Worm (Caenorhabditis elegans) whole organism, L4/young adult: ENCODE results near the gene fzo-1.

Experiments used
- W03F9.2 ChIP-seq: fragments of 150-350 bp; optimal IDR thresholded peaks from 2 replicates; lab custom pipeline; 2014; ENCODE audit warnings: missing biosample characterization, missing genetic modification characterization
- dao-5 ChIP-seq: sonication (generic microtip); optimal IDR thresholded peaks from 2 replicates; lab custom pipeline; 2016; ENCODE audit warnings: missing genotype, missing genetic modification characterization, moderate library complexity, missing compliant biosample characterization
- him-1 ChIP-seq: sonication (generic microtip); optimal IDR thresholded peaks from 2 replicates; lab custom pipeline; 2016; ENCODE audit warnings: missing genotype, missing genetic modification reagents, missing genetic modification characterization, missing compliant biosample characterization

Gene fzo-1

DNA sequence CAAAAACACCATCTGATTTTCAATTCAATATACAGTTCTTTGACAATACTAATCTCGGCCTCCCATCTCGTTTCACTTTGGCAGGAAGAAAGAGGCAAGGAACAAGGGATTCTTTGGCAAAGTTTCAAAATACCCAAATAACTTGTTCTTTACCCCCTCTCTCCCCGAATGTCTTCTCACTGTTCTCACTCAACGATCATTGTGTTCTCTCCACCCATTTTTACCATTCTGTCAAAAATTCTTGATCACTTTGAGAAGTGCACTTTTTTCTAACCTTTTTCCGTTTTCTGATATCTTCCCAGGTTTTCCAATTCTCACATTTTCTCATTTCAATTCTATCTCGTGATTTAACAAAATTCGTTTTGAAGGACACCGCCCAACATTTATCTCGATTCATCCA is 18.1 kb upstream of the fzo-1 start, which contains the start of gene H41C03.1:
H41C03.1 (plus strand) TSS at position 301 of the 400 bp plus-strand sequence.
- no peak for TF ChIP-seq dao-5 (tag; lab: Kevin White, UChicago)
- TF ChIP-seq W03F9.2: no peak
- TF ChIP-seq him-1 (tag; lab: Kevin White, UChicago): no peak

DNA sequence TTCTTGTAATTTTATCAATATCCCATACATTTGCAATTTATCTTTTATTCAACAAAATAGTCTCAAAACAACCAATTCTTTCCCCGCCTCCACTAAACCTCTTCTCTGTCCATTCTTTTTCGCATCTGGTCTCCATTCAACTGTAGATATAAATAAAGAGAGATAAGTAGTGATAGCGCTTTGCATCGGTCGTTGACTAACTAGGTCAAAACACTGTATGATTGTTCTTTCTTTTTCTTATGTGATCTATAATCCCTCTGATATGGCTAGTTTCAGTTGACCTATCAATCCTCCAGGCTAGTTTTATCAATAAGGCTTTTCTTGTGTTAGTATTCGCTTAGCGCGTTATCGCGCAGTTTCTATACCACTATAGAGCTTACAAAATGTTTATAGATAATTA is 17.3 kb upstream of the fzo-1 start:
- TF ChIP-seq dao-5 (tag; lab: Kevin White, UChicago) (no peak), him-1 (tag; lab: Kevin White, UChicago) (no peak), W03F9.2 (no peak)

DNA sequence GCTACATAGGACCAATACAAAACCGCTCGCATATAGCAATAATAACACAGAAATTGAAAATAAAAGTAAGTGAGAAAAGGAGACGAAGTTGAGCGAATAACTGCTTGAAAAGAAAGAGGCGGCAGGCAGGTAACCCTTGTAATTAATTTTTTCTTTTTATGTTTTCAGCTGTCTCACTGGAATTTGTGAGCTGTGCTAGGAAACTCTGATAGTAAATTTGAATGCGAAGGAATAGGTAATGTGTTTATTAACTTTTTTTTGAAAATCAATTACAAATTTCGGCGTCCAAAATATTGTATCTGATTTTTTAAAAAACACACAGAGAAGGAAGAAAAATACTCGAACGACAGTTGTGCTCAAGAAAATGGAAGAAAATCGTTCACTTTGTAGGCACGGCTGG is 16.0 kb upstream of the fzo-1 start, which contains the start of gene H41C03.2:
H41C03.2 (minus strand) TSS at position 101 of the 400 bp plus-strand sequence.
- TF ChIP-seq him-1 (tag; lab: Kevin White, UChicago) (no peak), dao-5 (tag; lab: Kevin White, UChicago) (no peak), W03F9.2 (no peak)

DNA sequence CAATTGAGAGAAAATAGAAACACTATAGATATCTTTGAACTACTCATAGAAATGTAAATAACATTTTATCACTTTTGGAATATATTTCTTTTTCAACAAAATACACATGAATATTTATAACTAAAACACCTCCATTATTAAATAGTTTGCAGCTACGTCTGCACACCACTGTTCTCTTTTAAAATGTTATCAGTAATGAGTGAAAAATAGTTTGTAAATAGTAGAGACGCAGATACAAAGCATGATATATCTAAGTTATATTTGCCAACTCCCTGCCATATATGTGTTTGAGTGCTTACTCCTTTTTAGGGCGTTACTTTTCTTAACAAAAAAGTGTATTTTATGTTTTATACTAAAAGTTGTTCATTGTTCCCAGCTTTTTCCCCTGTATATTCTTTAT is 10.2 kb upstream of the fzo-1 start:
- TF ChIP-seq W03F9.2 (no peak), him-1 (tag; lab: Kevin White, UChicago) (no peak), dao-5 (tag; lab: Kevin White, UChicago) (no peak)

DNA sequence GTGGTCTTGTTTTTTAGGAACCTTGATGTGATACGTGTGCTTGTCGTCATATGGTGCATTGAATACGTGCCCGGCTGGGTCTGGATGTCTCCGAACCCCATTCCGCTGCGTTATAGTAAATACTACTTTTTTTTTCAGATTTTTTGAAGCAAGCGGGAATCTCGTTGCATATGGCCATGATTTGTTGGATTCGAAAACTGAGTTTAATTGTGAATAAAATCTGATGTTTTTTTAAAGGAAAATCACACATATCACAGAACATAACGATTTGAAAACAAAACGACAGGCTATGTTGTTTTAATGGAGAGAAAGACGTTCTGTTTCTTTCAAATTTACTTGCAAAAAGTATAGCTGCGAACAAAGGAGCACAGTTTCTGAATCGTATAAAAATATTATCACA is 9.4 kb upstream of the fzo-1 start, which contains the start of the genes ZK1248.17 and H41C03.3:
ZK1248.17 (minus strand) TSS at position 101 of the 400 bp plus-strand sequence.
H41C03.3 (plus strand) TSS at position 337 of the 400 bp plus-strand sequence.
- TF ChIP-seq him-1 (tag; lab: Kevin White, UChicago): no peak
- TF ChIP-seq W03F9.2: no peak
- no peak for TF ChIP-seq dao-5 (tag; lab: Kevin White, UChicago)

DNA sequence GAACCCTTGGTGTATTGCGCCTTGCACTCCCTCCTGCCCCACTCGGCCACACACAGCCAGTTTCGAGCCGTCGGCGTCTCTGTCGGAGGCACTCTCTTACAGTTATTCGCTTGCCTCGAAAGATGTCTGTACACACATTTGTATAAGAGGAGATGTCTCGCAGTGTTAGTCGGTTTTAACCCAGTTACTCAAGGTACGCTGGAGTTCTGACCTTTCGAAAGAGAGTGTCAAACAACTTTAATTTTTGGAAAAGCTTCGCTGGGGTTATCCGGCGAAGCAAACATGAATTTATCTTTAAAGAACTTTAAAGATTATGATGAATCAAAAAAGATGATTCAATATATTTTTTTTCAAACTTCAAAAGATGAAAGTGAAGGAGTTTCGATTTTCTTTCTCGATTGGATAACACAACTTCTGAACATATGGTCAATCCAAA is 8.7 kb upstream of the fzo-1 start:
- TF ChIP-seq him-1 (tag; lab: Kevin White, UChicago) (peak; percentile 99), dao-5 (tag; lab: Kevin White, UChicago) (peak; percentile 92), W03F9.2 (peak; percentile 97)

DNA sequence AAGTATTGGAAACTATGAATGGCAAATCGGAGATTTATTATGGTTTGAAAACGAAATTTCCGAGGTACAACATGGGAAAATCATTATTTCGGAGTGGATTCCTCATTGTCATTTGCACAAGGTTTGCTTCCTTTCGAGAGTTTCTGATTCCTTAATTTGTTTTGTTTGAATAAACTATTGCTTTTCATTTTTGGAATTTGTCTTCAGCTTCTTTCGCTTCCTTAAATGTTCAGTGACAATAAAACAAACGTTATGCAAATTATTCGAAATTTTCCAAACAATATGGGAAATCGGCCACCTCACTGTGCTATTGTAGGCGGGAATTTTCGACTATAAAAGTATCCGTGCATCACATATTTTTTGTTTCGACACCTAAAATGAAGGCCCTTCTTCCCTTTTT is 5.9 kb upstream of the fzo-1 start, which contains the start of gene nep-25:
nep-25 (plus strand) TSS at position 375 of the 400 bp plus-strand sequence.
- no peak for TF ChIP-seq dao-5 (tag; lab: Kevin White, UChicago)
- no peak for TF ChIP-seq him-1 (tag; lab: Kevin White, UChicago)
- no peak for TF ChIP-seq W03F9.2

DNA sequence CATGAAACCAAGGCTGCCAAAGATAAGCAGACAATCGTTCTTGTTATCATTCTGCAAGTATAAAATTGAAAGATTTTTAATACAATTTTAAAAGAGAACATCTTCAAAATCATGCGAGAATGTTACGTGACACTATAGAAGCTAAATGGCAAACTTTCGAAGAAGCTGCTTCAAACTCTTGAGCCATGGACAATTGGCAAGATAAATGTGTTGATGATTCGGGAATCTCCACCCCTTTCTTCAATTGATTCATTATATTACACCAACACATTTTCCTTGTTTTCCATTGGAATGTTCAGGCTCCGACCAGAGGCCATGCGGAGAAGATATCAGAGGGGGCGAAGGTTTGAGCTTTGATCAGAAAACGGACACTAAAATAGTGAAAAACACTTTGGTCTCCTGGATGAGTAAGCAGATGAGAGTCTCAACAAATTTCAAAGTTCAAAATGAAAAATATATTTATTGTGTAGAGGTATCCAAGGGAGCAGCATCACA is 5.1 kb upstream of the fzo-1 start, which contains the start of gene lec-5:
lec-5 (minus strand) TSS at position 51 of the 495 bp plus-strand sequence.
- TF ChIP-seq dao-5 (tag; lab: Kevin White, UChicago) (no peak), W03F9.2 (no peak), him-1 (tag; lab: Kevin White, UChicago) (no peak)

DNA sequence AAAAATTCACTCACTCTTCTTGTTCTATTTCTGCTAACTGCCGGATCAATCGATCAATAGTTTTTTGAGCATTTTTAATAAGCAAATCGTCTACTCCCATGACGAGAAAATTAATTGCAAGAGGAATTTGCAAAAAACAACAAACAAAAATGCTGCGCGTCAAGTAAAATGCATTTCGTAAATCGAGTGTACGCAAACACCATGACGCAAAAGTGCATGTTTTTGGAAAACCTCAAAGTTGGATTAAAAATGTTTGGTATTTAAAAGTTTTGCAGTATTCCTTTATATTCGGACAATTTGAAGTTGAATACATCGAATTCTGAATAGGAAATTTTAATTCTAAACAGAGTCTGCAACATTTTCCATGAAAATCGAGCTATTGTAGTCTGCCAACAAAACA is 3.2 kb upstream of the fzo-1 start, which contains the start of gene ZK1248.19:
ZK1248.19 (minus strand) TSS at position 188 of the 400 bp plus-strand sequence.
- TF ChIP-seq W03F9.2 (peak; percentile 38), him-1 (tag; lab: Kevin White, UChicago) (no peak)

DNA sequence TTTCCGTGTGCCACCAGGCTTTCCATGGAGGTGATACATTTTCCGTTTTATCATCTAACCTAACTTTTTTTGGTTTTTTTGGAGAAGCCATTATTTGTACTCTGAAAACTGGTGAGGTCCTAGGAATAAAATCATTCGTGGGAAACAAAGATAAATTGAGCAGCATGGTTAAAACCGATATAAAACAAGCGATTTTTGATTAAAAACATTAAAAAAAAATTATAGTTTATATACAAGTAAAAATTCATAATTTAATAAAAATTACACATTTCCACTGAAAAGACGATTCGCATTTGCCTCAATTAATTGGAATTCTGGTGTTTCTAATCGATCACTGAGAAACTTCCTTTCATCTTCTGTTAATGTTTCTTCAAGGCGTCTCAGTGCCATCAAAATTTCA is 2.5 kb upstream of the fzo-1 start, which contains the start of gene ZK1248.15:
ZK1248.15 (minus strand) TSS at position 101 of the 400 bp plus-strand sequence.
- TF ChIP-seq W03F9.2 (no peak), dao-5 (tag; lab: Kevin White, UChicago) (no peak), him-1 (tag; lab: Kevin White, UChicago) (no peak)

DNA sequence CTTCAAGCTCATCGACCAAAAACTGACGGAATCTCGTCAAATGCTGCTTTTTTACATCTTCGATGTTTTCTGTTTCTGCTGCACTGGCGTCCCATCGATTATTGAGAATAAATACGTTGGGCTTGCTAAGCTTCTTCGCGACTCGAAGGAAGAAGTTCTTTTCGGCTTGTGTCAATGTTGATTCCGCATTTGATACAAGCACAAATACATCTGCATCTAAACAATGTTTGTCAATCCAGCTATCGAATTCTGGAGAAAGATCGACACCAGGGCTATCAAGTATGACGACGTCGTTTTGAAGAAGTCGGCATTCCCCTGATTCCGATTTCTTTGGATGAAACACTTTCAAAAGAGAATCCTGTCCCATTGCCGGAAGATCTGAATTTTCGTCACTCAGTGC is 857 bp downstream of the fzo-1 start:
- TF ChIP-seq dao-5 (tag; lab: Kevin White, UChicago) (no peak), him-1 (tag; lab: Kevin White, UChicago) (no peak), W03F9.2 (no peak)

DNA sequence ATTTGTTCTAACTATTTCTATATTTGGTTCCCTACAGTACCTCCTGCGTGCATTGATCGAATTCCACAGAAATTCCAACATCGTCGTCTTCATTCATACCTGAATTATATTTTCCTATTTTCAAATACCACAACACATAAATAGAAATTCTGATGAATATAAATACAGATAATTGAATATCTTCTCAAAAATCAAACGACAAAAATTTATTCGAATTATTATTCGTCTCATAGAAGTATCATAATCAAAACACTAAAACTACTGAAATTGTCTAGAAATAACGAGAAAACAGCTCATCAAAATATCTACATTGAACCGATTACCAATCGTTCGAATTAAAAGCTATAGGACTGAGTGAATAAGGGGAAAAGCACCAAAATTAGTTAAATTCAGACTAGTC is 2.9 kb downstream of the fzo-1 start, which contains the start of gene gtap-1:
gtap-1 (minus strand) TSS at position 101 of the 400 bp plus-strand sequence.
- TF ChIP-seq him-1 (tag; lab: Kevin White, UChicago) (no peak), W03F9.2 (no peak)

DNA sequence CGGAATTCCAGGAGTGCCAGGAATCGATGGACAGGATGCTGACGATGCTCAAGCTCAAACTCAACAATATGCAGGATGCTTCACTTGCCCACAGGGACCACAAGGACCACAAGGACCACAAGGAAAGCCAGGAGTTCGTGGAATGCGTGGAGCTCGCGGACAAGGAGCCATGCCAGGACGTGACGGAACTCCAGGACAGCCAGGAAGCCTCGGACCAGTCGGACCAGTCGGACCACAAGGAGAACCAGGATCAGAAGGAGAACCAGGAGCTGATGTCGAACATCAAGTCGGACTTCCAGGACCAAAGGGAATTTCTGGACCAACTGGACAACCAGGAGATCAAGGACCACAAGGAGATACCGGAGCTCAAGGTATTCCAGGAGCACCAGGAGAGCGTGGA is 4.6 kb downstream of the fzo-1 start:
- TF ChIP-seq dao-5 (tag; lab: Kevin White, UChicago) (no peak), W03F9.2 (no peak), him-1 (tag; lab: Kevin White, UChicago) (no peak)

DNA sequence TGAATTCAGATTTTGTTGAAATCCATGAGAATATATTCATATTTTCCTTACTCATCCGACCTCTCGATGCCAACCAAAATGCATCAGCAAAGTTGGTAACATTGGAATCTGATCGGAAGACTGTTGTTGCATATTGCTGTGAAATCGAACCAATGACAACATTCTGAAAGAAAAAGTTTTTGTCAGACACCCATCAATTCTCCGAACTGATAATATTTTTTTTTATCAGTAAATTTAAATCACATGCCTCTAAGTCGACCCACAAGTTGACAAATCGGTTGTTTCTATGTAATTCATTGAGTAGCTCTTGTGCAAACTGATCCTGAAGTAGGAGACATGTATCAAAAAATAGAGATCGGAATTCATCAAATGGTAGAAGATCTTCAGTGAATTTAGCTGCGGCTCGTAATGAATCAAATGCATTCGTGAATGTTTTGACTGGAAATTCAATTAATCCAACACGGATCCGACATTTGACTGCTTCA is 6.0 kb downstream of the fzo-1 start, which contains the start of gene col-74:
col-74 (plus strand) TSS at position 435 of the 485 bp plus-strand sequence.
- no peak for TF ChIP-seq dao-5 (tag; lab: Kevin White, UChicago)
- no peak for TF ChIP-seq him-1 (tag; lab: Kevin White, UChicago)
- no peak for TF ChIP-seq W03F9.2
